Worm (Caenorhabditis elegans) whole organism, L3 larva: ENCODE measurements around the gene R03H10.11.

Experiments
- aly-2 ChIP-seq: fragments of 150-350 bp; optimal IDR thresholded peaks from 2 replicates; lab custom pipeline; 2014; ENCODE audit warnings: missing biosample characterization, missing genetic modification characterization
- ama-1 ChIP-seq: fragments of 150-350 bp; optimal IDR thresholded peaks from 2 replicates; lab custom pipeline; 2018
- ceh-16 ChIP-seq: sonication (generic microtip); optimal IDR thresholded peaks from 2 replicates; lab custom pipeline; 2017; ENCODE audit warnings: missing biosample characterization, missing genetic modification characterization
- ceh-28 ChIP-seq: fragments of 150-350 bp; optimal IDR thresholded peaks from 2 replicates; lab custom pipeline; 2014; ENCODE audit warnings: missing biosample characterization, missing genetic modification reagents, missing genetic modification characterization
- ceh-82 ChIP-seq: fragments of 150-350 bp; optimal IDR thresholded peaks from 2 replicates; lab custom pipeline; 2014; ENCODE audit warnings: missing biosample characterization, missing genetic modification characterization
- daf-12 ChIP-seq: fragments of 150-350 bp; optimal IDR thresholded peaks from 2 replicates; lab custom pipeline; 2014; ENCODE audit warnings: missing biosample characterization, missing genetic modification reagents, missing genetic modification characterization
- egl-27 ChIP-seq: sonication (generic microtip); optimal IDR thresholded peaks from 4 replicates; lab custom pipeline; 2017; ENCODE audit warnings: missing biosample characterization, missing genetic modification reagents, missing genetic modification characterization
- elt-1 ChIP-seq: fragments of 150-350 bp; optimal IDR thresholded peaks from 2 replicates; lab custom pipeline; 2014; ENCODE audit warnings: missing biosample characterization, missing genetic modification characterization
- eor-1 ChIP-seq, 2 experiments: fragments of 150-350 bp; optimal IDR thresholded peaks; 2 replicates each; lab custom pipeline; 2014 to 2018; ENCODE audit warnings: missing biosample characterization in 2 of 2, missing genetic modification characterization in 2 of 2
- fkh-10 ChIP-seq: sonication (generic microtip); optimal IDR thresholded peaks from 2 replicates; lab custom pipeline; 2017; ENCODE audit warnings: missing biosample characterization, missing genetic modification reagents, missing genetic modification characterization
- fkh-2 ChIP-seq: fragments of 150-350 bp; optimal IDR thresholded peaks from 2 replicates; lab custom pipeline; 2014; ENCODE audit warnings: missing biosample characterization, missing genetic modification reagents, missing genetic modification characterization
- fos-1 ChIP-seq: fragments of 150-350 bp; optimal IDR thresholded peaks from 2 replicates; lab custom pipeline; 2014; ENCODE audit warnings: missing biosample characterization, missing genetic modification characterization
- jun-1 ChIP-seq: fragments of 150-350 bp; optimal IDR thresholded peaks from 2 replicates; lab custom pipeline; 2014; ENCODE audit warnings: missing biosample characterization, missing genetic modification reagents, missing genetic modification characterization
- lin-15B ChIP-seq: fragments of 150-350 bp; optimal IDR thresholded peaks from 2 replicates; lab custom pipeline; 2014; ENCODE audit warnings: missing biosample characterization, missing genetic modification characterization
- lsy-12 ChIP-seq: sonication (generic microtip); optimal IDR thresholded peaks from 2 replicates; lab custom pipeline; 2016; ENCODE audit warnings: mild to moderate bottlenecking, missing genetic modification characterization, missing compliant biosample characterization
- mdl-1 ChIP-seq: fragments of 150-350 bp; optimal IDR thresholded peaks from 2 replicates; lab custom pipeline; 2014; ENCODE audit warnings: missing biosample characterization, missing genetic modification characterization
- nfya-1 ChIP-seq: sonication (generic microtip); optimal IDR thresholded peaks from 2 replicates; lab custom pipeline; 2017; ENCODE audit warnings: missing genetic modification characterization, mild to moderate bottlenecking, missing compliant biosample characterization, antibody characterized with exemption, moderate library complexity; ENCODE audit not compliant: insufficient read depth
- nhr-11 ChIP-seq: fragments of 150-350 bp; optimal IDR thresholded peaks from 2 replicates; lab custom pipeline; 2014; ENCODE audit warnings: missing biosample characterization, missing genetic modification characterization
- nhr-12 ChIP-seq: fragments of 150-350 bp; optimal IDR thresholded peaks from 2 replicates; lab custom pipeline; 2014; ENCODE audit warnings: missing biosample characterization, missing genetic modification characterization
- nhr-237 ChIP-seq: fragments of 150-350 bp; optimal IDR thresholded peaks from 2 replicates; lab custom pipeline; 2014; ENCODE audit warnings: missing biosample characterization, missing genetic modification characterization
- nhr-28 ChIP-seq: fragments of 150-350 bp; optimal IDR thresholded peaks from 2 replicates; lab custom pipeline; 2014; ENCODE audit warnings: missing biosample characterization, missing genetic modification characterization
- nhr-43 ChIP-seq: sonication (generic microtip); optimal IDR thresholded peaks from 2 replicates; lab custom pipeline; 2016; ENCODE audit warnings: mild to moderate bottlenecking, missing genetic modification characterization, missing compliant biosample characterization; ENCODE audit not compliant: poor library complexity, severe bottlenecking
- nhr-67 ChIP-seq: fragments of 150-350 bp; optimal IDR thresholded peaks from 2 replicates; lab custom pipeline; 2014; ENCODE audit warnings: missing biosample characterization, missing genetic modification characterization
- nhr-77 ChIP-seq: fragments of 150-350 bp; optimal IDR thresholded peaks from 2 replicates; lab custom pipeline; 2014; ENCODE audit warnings: missing biosample characterization, missing genetic modification characterization
- pha-4 ChIP-seq: fragments of 150-350 bp; optimal IDR thresholded peaks from 2 replicates; lab custom pipeline; 2014; ENCODE audit warnings: missing biosample characterization, missing genetic modification reagents, missing genetic modification characterization
- sea-2 ChIP-seq: fragments of 150-350 bp; sonication (generic microtip); optimal IDR thresholded peaks from 4 replicates; lab custom pipeline; 2014; ENCODE audit warnings: missing biosample characterization, missing genetic modification reagents, missing genetic modification characterization
- skn-1 ChIP-seq: fragments of 150-350 bp; optimal IDR thresholded peaks from 2 replicates; lab custom pipeline; 2014; ENCODE audit warnings: missing biosample characterization, missing genetic modification characterization
- tbx-2 ChIP-seq: sonication (generic microtip); optimal IDR thresholded peaks from 2 replicates; lab custom pipeline; 2016; ENCODE audit warnings: mild to moderate bottlenecking, missing genetic modification characterization, missing compliant biosample characterization
- unc-39 ChIP-seq: sonication (generic microtip); optimal IDR thresholded peaks from 4 replicates; lab custom pipeline; 2017; ENCODE audit warnings: missing biosample characterization, missing genetic modification characterization
- ztf-11 ChIP-seq: fragments of 150-350 bp; optimal IDR thresholded peaks from 2 replicates; lab custom pipeline; 2014; ENCODE audit warnings: missing biosample characterization, missing genetic modification characterization
- ztf-4 ChIP-seq: fragments of 150-350 bp; optimal IDR thresholded peaks from 2 replicates; lab custom pipeline; 2014; ENCODE audit warnings: missing biosample characterization, missing genetic modification characterization

The R03H10.11 gene

DNA sequence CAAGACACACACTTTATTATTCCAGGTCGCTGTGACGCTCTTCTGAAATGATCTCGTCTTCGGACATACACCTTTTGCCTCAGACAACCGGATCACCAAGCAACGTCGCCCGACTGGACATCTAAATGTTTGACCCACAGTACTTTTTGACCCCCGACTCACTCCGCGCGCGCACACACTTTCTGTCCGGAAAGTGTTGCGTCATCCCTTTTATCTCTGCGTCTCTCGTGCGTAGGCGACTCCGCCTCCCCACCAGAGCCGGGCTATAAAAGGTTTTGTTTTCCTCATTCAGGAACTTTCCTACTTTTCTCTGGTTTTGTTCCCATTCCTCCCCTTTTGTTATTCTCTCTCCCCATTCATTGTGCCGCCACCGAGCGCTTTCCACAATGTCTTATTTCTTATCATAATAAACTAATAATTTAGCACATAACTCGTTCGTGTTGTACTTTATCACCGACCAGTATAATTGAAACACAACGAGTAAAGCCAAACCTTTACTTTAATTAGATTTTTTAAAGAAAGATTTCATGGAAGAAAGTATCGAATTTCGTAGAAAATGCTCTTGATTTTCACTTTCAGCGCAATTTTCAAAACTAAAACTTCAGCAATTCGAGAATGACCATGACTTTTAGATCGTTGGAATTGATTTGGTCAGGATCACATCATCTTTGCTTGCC, 26.7 kb downstream of the R03H10.11 start, which contains the start of gene F31D5.6:
TSS of gene F31D5.6 (plus strand) at position 627 of the 677 bp plus-strand sequence.
- no peak for TF ChIP-seq nfya-1 (tag; lab: Kevin White, UChicago)
- no peak for TF ChIP-seq ztf-4 (tag; lab: Kevin White, UChicago)
- no peak for TF ChIP-seq lin-15B
- TF ChIP-seq ztf-11 = no peak

ce11 chrII:4211113-4211512, 28.6 kb downstream of the R03H10.11 start, which contains the start of gene F31D5.7:
F31D5.7 (plus strand) TSS chrII:4211413.
- no peak for TF ChIP-seq nhr-77 (tag; lab: Kevin White, UChicago)
- no peak for TF ChIP-seq lin-15B
- TF ChIP-seq fos-1 (tag; lab: Kevin White, UChicago) = no peak
- TF ChIP-seq unc-39 (tag; lab: Kevin White, UChicago) = no peak
- TF ChIP-seq jun-1 = no peak
- TF ChIP-seq ztf-4 (tag; lab: Kevin White, UChicago) = no peak
- no peak for TF ChIP-seq ceh-82 (tag; lab: Kevin White, UChicago)
- TF ChIP-seq nhr-12 (tag; lab: Kevin White, UChicago) = no peak
- no peak for TF ChIP-seq ztf-11
- no peak for TF ChIP-seq nhr-237 (tag; lab: Kevin White, UChicago)
- TF ChIP-seq fkh-10 = no peak
- no peak for TF ChIP-seq eor-1 (tag; optimal IDR thresholded peaks at IDR 0.05; lab: Kevin White, UChicago)
- no peak for TF ChIP-seq ama-1 (lab: Kevin White, UChicago)
- TF ChIP-seq aly-2 (tag; lab: Kevin White, UChicago) = no peak
- TF ChIP-seq ceh-16 (tag; lab: Kevin White, UChicago) = no peak
- TF ChIP-seq, all 47 proteins: peak for 0

DNA sequence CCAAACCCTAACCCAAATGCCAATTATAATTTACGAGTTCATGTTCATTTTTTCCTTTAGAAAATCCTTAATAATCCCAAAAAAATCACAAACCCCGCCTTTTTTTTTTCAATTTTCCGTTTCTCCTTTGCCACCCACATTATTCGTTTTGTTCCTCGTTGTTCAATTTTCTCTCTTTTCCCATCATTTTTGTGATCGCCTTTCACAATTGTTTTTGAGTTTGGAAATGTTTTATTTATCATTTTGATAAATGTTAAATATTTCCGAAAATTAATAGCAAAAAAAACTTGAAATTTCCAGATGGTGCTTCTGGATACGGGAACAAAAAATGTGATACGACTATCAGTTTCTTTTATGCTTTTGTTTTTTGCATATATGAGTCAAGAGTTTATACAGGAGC, 32.9 kb downstream of the R03H10.11 start, which contains the start of gene F31D5.2:
TSS of gene F31D5.2 (plus strand) at position 301 of the 400 bp plus-strand sequence.
- no peak for TF ChIP-seq ceh-16 (tag; lab: Kevin White, UChicago)
- no peak for TF ChIP-seq tbx-2 (tag; lab: Kevin White, UChicago)
- no peak for TF ChIP-seq nhr-28
- no peak for TF ChIP-seq elt-1

DNA sequence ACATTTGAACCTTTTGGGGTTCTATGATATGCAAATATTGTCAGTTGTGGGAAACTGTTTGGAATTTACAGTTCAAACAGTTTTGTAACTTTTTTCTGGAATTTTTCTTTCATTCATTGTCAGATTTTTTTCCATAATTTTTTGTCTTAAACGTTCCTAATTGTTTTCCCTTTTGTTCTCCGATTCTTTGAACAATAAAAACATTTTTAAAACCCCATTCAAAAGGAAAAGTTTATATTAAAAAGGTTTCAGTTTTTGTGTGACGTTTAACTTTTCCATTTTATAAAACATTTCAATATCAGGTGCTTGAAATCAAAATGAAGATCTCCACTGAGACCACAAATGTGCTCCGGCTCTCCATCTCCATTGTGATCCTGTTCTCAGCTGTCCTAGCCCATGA, 36.6 kb downstream of the R03H10.11 start, which contains the start of gene F31D5.1:
TSS of gene F31D5.1 (plus strand) at position 301 of the 400 bp plus-strand sequence.
- no peak for TF ChIP-seq nhr-43 (tag; lab: Kevin White, UChicago)
- no peak for TF ChIP-seq pha-4
- TF ChIP-seq fkh-2 (tag; lab: Kevin White, UChicago) = no peak
- TF ChIP-seq sea-2 (GFP tag; lab: Kevin White, UChicago) = no peak
- no peak for TF ChIP-seq egl-27 (tag; lab: Kevin White, UChicago)
- no peak for TF ChIP-seq lsy-12
- TF ChIP-seq ceh-28 (tag; lab: Kevin White, UChicago) = no peak
- no peak for TF ChIP-seq daf-12 (tag; lab: Kevin White, UChicago)
- TF ChIP-seq nhr-67 (tag; lab: Kevin White, UChicago) = no peak
- no peak for TF ChIP-seq nhr-11 (tag; lab: Kevin White, UChicago)
- TF ChIP-seq elt-1 = no peak
- no peak for TF ChIP-seq skn-1 (tag; lab: Kevin White, UChicago)
- no peak for TF ChIP-seq ztf-4 (tag; lab: Kevin White, UChicago)
- no peak for TF ChIP-seq nhr-237 (tag; lab: Kevin White, UChicago)
- no peak for TF ChIP-seq nfya-1 (tag; lab: Kevin White, UChicago)
- TF ChIP-seq ztf-11 = no peak
- TF ChIP-seq tbx-2 (tag; lab: Kevin White, UChicago) = no peak

- TF ChIP-seq unc-39 (tag; lab: Kevin White, UChicago) = no peak
- no peak for TF ChIP-seq nhr-67 (tag; lab: Kevin White, UChicago)
- TF ChIP-seq ztf-4 (tag; lab: Kevin White, UChicago) = no peak
- no peak for TF ChIP-seq nhr-12 (tag; lab: Kevin White, UChicago)
Observed at ce11 chrII:4222469-4222868, 40.0 kb downstream of the R03H10.11 start.

ce11 chrII:4222983-4223382, 40.5 kb downstream of the R03H10.11 start, which contains the start of gene C16A11.5:
C16A11.5 (plus strand) TSS chrII:4223305.
- TF ChIP-seq aly-2 (tag; lab: Kevin White, UChicago) (no peak), mdl-1 (no peak), sea-2 (GFP tag; lab: Kevin White, UChicago) (no peak), egl-27 (tag; lab: Kevin White, UChicago) (no peak), ama-1 (lab: Kevin White, UChicago) (no peak)
